Worm (Caenorhabditis elegans): ENCODE measurements around the gene Y73B3A.11.
"Not testable (repeated sequence)": the region's sequence is repeated elsewhere in the genome, so short reads cannot be mapped to it uniquely, and the experiment has no call there.

Y73B3A.11 gene

ce11 chrX:177075-177474, 29.2 kb downstream of the Y73B3A.11 start, which contains the start of the genes T08D2.5 and T08D2.4:
Gene T08D2.5, plus strand, starts transcription at chrX:177375.
Gene T08D2.4, plus strand, starts transcription at chrX:177396.
- TF ChIP-seq hmg-4 (GFP tag; optimal IDR thresholded peaks at IDR 0.05) = no peak
- TF ChIP-seq ama-1 (optimal IDR thresholded peaks at IDR 0.05) = no peak
- no peak for TF ChIP-seq ceh-36 (tag; optimal IDR thresholded peaks at IDR 0.05)
- TF ChIP-seq aly-1 (tag; optimal IDR thresholded peaks at IDR 0.05) = no peak
- TF ChIP-seq ceh-13 (GFP tag; optimal IDR thresholded peaks at IDR 0.05) = no peak
- TF ChIP-seq hnd-1 (tag; optimal IDR thresholded peaks at IDR 0.05) = no peak
- TF ChIP-seq hmbx-1 (tag; optimal IDR thresholded peaks at IDR 0.05) = no peak
- TF ChIP-seq tra-4 (tag; optimal IDR thresholded peaks at IDR 0.05) = no peak
- TF ChIP-seq sea-1 (GFP tag; conservative IDR thresholded peaks at IDR 0.05) = no peak
- no peak for TF ChIP-seq pes-1 (GFP tag; IDR thresholded peaks at IDR 0.05)
- TF ChIP-seq F13C5.2 (tag; optimal IDR thresholded peaks at IDR 0.05) = no peak
- no peak for TF ChIP-seq ets-7 (tag; optimal IDR thresholded peaks at IDR 0.05)
- TF ChIP-seq tbx-37 (GFP tag; conservative IDR thresholded peaks at IDR 0.05) = no peak
- TF ChIP-seq B0310.2 (tag; optimal IDR thresholded peaks at IDR 0.05) = no peak
- no peak for TF ChIP-seq scrt-1 (GFP tag; IDR thresholded peaks at IDR 0.05)

ce11 chrX:182119-182741, 34.3 kb downstream of the Y73B3A.11 start, which contains the start of the genes T08D2.6 and chkr-1:
Gene T08D2.6, minus strand, starts transcription at chrX:182169.
Gene chkr-1, plus strand, starts transcription at chrX:182691.
- not testable (repeated sequence) for TF ChIP-seq ama-1 (optimal IDR thresholded peaks at IDR 0.05); tbx-37 (GFP tag; conservative IDR thresholded peaks at IDR 0.05); ets-7 (tag; optimal IDR thresholded peaks at IDR 0.05)

ce11 chrX:192534-192933, 44.6 kb downstream of the Y73B3A.11 start, which contains the start of gene T08D2.8:
Gene T08D2.8, plus strand, starts transcription at chrX:192834.
- no peak for TF ChIP-seq F13C5.2 (tag; optimal IDR thresholded peaks at IDR 0.05)
- TF ChIP-seq pes-1 (GFP tag; IDR thresholded peaks at IDR 0.05) = no peak
- no peak for TF ChIP-seq tbx-11 (GFP tag; IDR thresholded peaks at IDR 0.05)
- no peak for TF ChIP-seq tbx-37 (GFP tag; conservative IDR thresholded peaks at IDR 0.05)
- no peak for TF ChIP-seq sea-1 (GFP tag; conservative IDR thresholded peaks at IDR 0.05)
- no peak for TF ChIP-seq tra-4 (tag; optimal IDR thresholded peaks at IDR 0.05)
- no peak for TF ChIP-seq ama-1 (optimal IDR thresholded peaks at IDR 0.05)
- no peak for TF ChIP-seq B0310.2 (tag; optimal IDR thresholded peaks at IDR 0.05)
- no peak for TF ChIP-seq ceh-36 (tag; optimal IDR thresholded peaks at IDR 0.05)
- TF ChIP-seq hnd-1 (tag; optimal IDR thresholded peaks at IDR 0.05) = no peak
- no peak for TF ChIP-seq hmg-4 (GFP tag; optimal IDR thresholded peaks at IDR 0.05)
- TF ChIP-seq aly-1 (tag; optimal IDR thresholded peaks at IDR 0.05) = no peak
- no peak for TF ChIP-seq hmbx-1 (tag; optimal IDR thresholded peaks at IDR 0.05)
- TF ChIP-seq flt-1 (GFP tag; IDR thresholded peaks at IDR 0.05) = no peak
- TF ChIP-seq ets-7 (tag; optimal IDR thresholded peaks at IDR 0.05) = no peak
- no peak for TF ChIP-seq ceh-13 (GFP tag; optimal IDR thresholded peaks at IDR 0.05)
- no peak for TF ChIP-seq scrt-1 (GFP tag; IDR thresholded peaks at IDR 0.05)

ce11 chrX:196403-196802, 48.5 kb downstream of the Y73B3A.11 start:
- TF ChIP-seq ets-7 (tag; optimal IDR thresholded peaks at IDR 0.05) = no peak
- no peak for TF ChIP-seq B0310.2 (tag; optimal IDR thresholded peaks at IDR 0.05)
- no peak for TF ChIP-seq tbx-11 (GFP tag; IDR thresholded peaks at IDR 0.05)
